Worm (Caenorhabditis elegans): ENCODE results near the gene xpo-1.

The xpo-1 gene

DNA sequence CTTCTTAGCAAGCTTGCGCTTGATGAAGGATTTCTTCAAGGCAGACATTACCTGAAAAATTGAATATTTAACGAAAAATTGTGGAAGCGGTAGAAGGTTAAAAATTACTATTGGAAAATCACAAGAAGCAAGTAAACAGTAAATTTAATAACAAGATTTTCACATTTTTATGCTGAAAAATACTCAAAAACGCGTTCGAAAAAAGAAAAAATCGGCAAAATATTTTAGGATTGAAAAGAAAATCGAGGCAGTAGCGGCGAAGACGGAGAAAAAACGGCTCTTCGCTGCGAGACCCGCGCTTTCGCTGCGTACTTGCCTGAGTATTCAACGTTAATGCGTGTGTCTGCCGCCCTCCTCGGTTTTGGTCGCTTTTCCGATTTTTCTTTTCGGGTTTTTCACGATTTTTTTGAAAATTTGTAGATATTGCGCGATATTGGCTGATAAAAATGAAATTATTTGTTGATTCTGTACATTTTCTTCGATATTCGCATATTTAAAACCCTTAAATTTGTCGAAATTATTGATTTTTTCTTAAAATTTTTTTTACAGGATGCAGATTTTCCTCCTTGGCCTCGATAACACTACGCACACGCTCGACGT lies 28.7 kb upstream of the xpo-1 start, which contains the start of the genes rpl-39 and rps-30 (continued):
- no peak for TF ChIP-seq akir-1 (GFP tag; optimal IDR thresholded peaks at IDR 0.05)
- TF ChIP-seq tbp1 (GFP tag; optimal IDR thresholded peaks at IDR 0.05) = peak; percentile 56
- no peak for TF ChIP-seq madf-8 (GFP tag; conservative IDR thresholded peaks at IDR 0.05)
- TF ChIP-seq hsf-1 (GFP tag; IDR thresholded peaks at IDR 0.05) = peak; percentile 62; the same call in 1 of the 2 replicates
- no peak for TF ChIP-seq bed-2 (GFP tag; IDR thresholded peaks at IDR 0.05)
- TF ChIP-seq sdz-38 (tag; optimal IDR thresholded peaks at IDR 0.05) = no peak
- no peak for TF ChIP-seq bed-1 (GFP tag; IDR thresholded peaks at IDR 0.05)
- TF ChIP-seq ekl-4 (GFP tag; IDR thresholded peaks at IDR 0.05) = peak; percentile 42; the same call in 1 of the 2 replicates
- no peak for TF ChIP-seq ccch-3 (GFP tag; optimal IDR thresholded peaks at IDR 0.05)
- TF ChIP-seq F10E7.11 (tag; optimal IDR thresholded peaks at IDR 0.05) = no peak
- no peak for TF ChIP-seq hlh-12 (tag; optimal IDR thresholded peaks at IDR 0.05)
- peak; percentile 29 for TF ChIP-seq snpc-1.1 (tag; optimal IDR thresholded peaks at IDR 0.05; ENCODE audit: insufficient read depth)
- no peak for TF ChIP-seq aptf-2 (GFP tag; conservative IDR thresholded peaks at IDR 0.05)
- TF ChIP-seq repo-1 (tag; optimal IDR thresholded peaks at IDR 0.05) = no peak
- TF ChIP-seq dpff-1 (tag; optimal IDR thresholded peaks at IDR 0.05) = no peak
- TF ChIP-seq nhr-80 (tag; optimal IDR thresholded peaks at IDR 0.05) = peak; percentile 62
- no peak for TF ChIP-seq zim-3 (tag; optimal IDR thresholded peaks at IDR 0.05)
- TF ChIP-seq die-1 (tag; optimal IDR thresholded peaks at IDR 0.05) = no peak
- no peak for TF ChIP-seq atf-7 (tag; optimal IDR thresholded peaks at IDR 0.05)
- TF ChIP-seq gei-17 (GFP tag; optimal IDR thresholded peaks at IDR 0.05) = no peak
- TF ChIP-seq lag-1 (GFP tag; IDR thresholded peaks at IDR 0.05) = no peak
- TF ChIP-seq madf-6 (GFP tag; IDR thresholded peaks at IDR 0.05) = peak; percentile 46; the same call in 1 of the 2 replicates
- peak; percentile 24; the same call in 1 of the 2 replicates for TF ChIP-seq cebp-1 (GFP tag; IDR thresholded peaks at IDR 0.05)
- TF ChIP-seq cebp-1 (tag; optimal IDR thresholded peaks at IDR 0.05) = peak; percentile 67
- TF ChIP-seq pbrm-1 (GFP tag; IDR thresholded peaks at IDR 0.05) = peak; percentile 83
- TF ChIP-seq nfya-2 (GFP tag; IDR thresholded peaks at IDR 0.05) = no peak
- TF ChIP-seq madf-3 (GFP tag; IDR thresholded peaks at IDR 0.05) = peak; percentile 79; the same call in 1 of the 2 replicates
- no peak for TF ChIP-seq T07F8.4 (tag; optimal IDR thresholded peaks at IDR 0.05)
- peak; percentile 16 for TF ChIP-seq snpc-3.4 (tag; optimal IDR thresholded peaks at IDR 0.05)
- TF ChIP-seq lin-40 (tag; optimal IDR thresholded peaks at IDR 0.05) = peak; percentile 53
- TF ChIP-seq B0035.1 (tag; optimal IDR thresholded peaks at IDR 0.05) = no peak
- TF ChIP-seq unc-130 (GFP tag; optimal IDR thresholded peaks at IDR 0.05) = no peak
- no peak for TF ChIP-seq nfyb-1 (GFP tag; IDR thresholded peaks at IDR 0.05)
- TF ChIP-seq attf-6 (GFP tag; IDR thresholded peaks at IDR 0.05) = no peak
- TF ChIP-seq nhr-27 (tag; optimal IDR thresholded peaks at IDR 0.05) = no peak
- peak; percentile 80 for TF ChIP-seq mcd-1 (GFP tag; IDR thresholded peaks at IDR 0.05)
- no peak for TF ChIP-seq ztf-6 (GFP tag; IDR thresholded peaks at IDR 0.05)
- no peak for TF ChIP-seq egl-18 (GFP tag; IDR thresholded peaks at IDR 0.05)
- TF ChIP-seq madf-10 (tag; optimal IDR thresholded peaks at IDR 0.05) = peak; percentile 43
- TF ChIP-seq nfya-1 (tag; optimal IDR thresholded peaks at IDR 0.05; ENCODE audit: borderline replicate concordance, insufficient read depth) = no peak
- no peak for TF ChIP-seq lir-1 (GFP tag; conservative IDR thresholded peaks at IDR 0.05)
- peak; percentile 77 for TF ChIP-seq attf-5 (GFP tag; optimal IDR thresholded peaks at IDR 0.05)
- TF ChIP-seq F33H1.4 (GFP tag; IDR thresholded peaks at IDR 0.05) = peak; percentile 96
- TF ChIP-seq ceh-79 (tag; optimal IDR thresholded peaks at IDR 0.05) = no peak
- TF ChIP-seq egrh-3 (GFP tag; IDR thresholded peaks at IDR 0.05) = peak; percentile 34; the same call in 1 of the 2 replicates
- TF ChIP-seq dpl-1 (GFP tag; optimal IDR thresholded peaks at IDR 0.05) = no peak
- TF ChIP-seq ZK185.1 (tag; optimal IDR thresholded peaks at IDR 0.05; ENCODE audit: poor library complexity, severe bottlenecking) = peak; percentile 52
- TF ChIP-seq tbx-9 (tag; optimal IDR thresholded peaks at IDR 0.05; ENCODE audit: borderline replicate concordance) = no peak
